Worm (Caenorhabditis elegans) whole organism, L2 larva: ENCODE data around the gene nhr-238.

Experiments used
- C34F6.9 ChIP-seq: fragments of 150-350 bp; optimal IDR thresholded peaks from 2 replicates; lab custom pipeline; 2014; ENCODE audit warnings: missing biosample characterization, missing genetic modification characterization
- F13H6.1 ChIP-seq: sonication (generic microtip); optimal IDR thresholded peaks from 2 replicates; lab custom pipeline; 2016; ENCODE audit warnings: missing genetic modification characterization, missing compliant biosample characterization
- aly-2 ChIP-seq: fragments of 150-350 bp; optimal IDR thresholded peaks from 2 replicates; lab custom pipeline; 2014; ENCODE audit warnings: missing biosample characterization, missing genetic modification characterization
- blmp-1 ChIP-seq: sonication (generic microtip); optimal IDR thresholded peaks from 2 replicates; lab custom pipeline; 2017; ENCODE audit warnings: missing genetic modification characterization, mild to moderate bottlenecking, missing compliant biosample characterization, antibody characterized with exemption, moderate library complexity; ENCODE audit not compliant: insufficient read depth
- egl-27 ChIP-seq: sonication (generic microtip); optimal IDR thresholded peaks from 3 replicates; lab custom pipeline; 2017; ENCODE audit warnings: missing biosample characterization, missing genetic modification reagents, missing genetic modification characterization
- lin-39 ChIP-seq: fragments of 150-350 bp; optimal IDR thresholded peaks from 2 replicates; lab custom pipeline; 2014; ENCODE audit warnings: missing biosample characterization, missing genetic modification reagents, missing genetic modification characterization
- nhr-237 ChIP-seq: fragments of 150-350 bp; optimal IDR thresholded peaks from 2 replicates; lab custom pipeline; 2014; ENCODE audit warnings: missing biosample characterization, missing genetic modification characterization
- nhr-25 ChIP-seq: fragments of 150-350 bp; sonication (generic microtip); optimal IDR thresholded peaks from 3 replicates; lab custom pipeline; 2014; ENCODE audit warnings: missing biosample characterization, missing genetic modification characterization
- skn-1 ChIP-seq: sonication (generic microtip); optimal IDR thresholded peaks from 2 replicates; lab custom pipeline; 2017; ENCODE audit warnings: missing biosample characterization, missing genetic modification characterization
- snpc-4 ChIP-seq: fragments of 150-350 bp; optimal IDR thresholded peaks from 2 replicates; lab custom pipeline; 2014; ENCODE audit warnings: missing biosample characterization, missing genetic modification characterization
- unc-39 ChIP-seq: fragments of 150-350 bp; optimal IDR thresholded peaks from 2 replicates; lab custom pipeline; 2014; ENCODE audit warnings: missing biosample characterization, missing genetic modification characterization

ce11 chrV:1629329-1629728, at the start of gene nhr-238:
- TF ChIP-seq F13H6.1 (tag; lab: Kevin White, UChicago) (no peak), skn-1 (tag; lab: Kevin White, UChicago) (no peak), blmp-1 (tag; lab: Kevin White, UChicago) (no peak), nhr-237 (tag; lab: Kevin White, UChicago) (no peak), snpc-4 (tag; lab: Kevin White, UChicago) (no peak), aly-2 (tag; lab: Kevin White, UChicago) (no peak), unc-39 (tag; lab: Kevin White, UChicago) (no peak), nhr-25 (tag; lab: Kevin White, UChicago) (no peak), egl-27 (tag; lab: Kevin White, UChicago) (no peak), C34F6.9 (tag; lab: Kevin White, UChicago) (no peak), lin-39 (tag; lab: Kevin White, UChicago) (no peak)
